Worm (Caenorhabditis elegans): Measurements from ENCODE around the gene Y43F8B.2.

Gene Y43F8B.2

ce11 chrV:19497087-19497486 is 35.8 kb downstream of the Y43F8B.2 start:
- no peak for TF ChIP-seq unc-30 (tag; optimal IDR thresholded peaks at IDR 0.05)
- no peak for TF ChIP-seq efl-1 (optimal IDR thresholded peaks at IDR 0.05)
- TF ChIP-seq efl-1 (GFP tag; optimal IDR thresholded peaks at IDR 0.05 in 1 of 2): no peak
- no peak for TF ChIP-seq ceh-90 (tag; optimal IDR thresholded peaks at IDR 0.05)
- no peak for TF ChIP-seq fos-1 (tag; optimal IDR thresholded peaks at IDR 0.05)
- no peak for TF ChIP-seq ces-1 (GFP tag; optimal IDR thresholded peaks at IDR 0.05)
- TF ChIP-seq unc-98 (GFP tag; IDR thresholded peaks at IDR 0.05): no peak
- TF ChIP-seq fkh-8 (tag; optimal IDR thresholded peaks at IDR 0.05): no peak
- TF ChIP-seq C16A3.4 (tag; optimal IDR thresholded peaks at IDR 0.05): no peak
- no peak for TF ChIP-seq skn-1 (tag; optimal IDR thresholded peaks at IDR 0.05)
- TF ChIP-seq nhr-71 (tag; optimal IDR thresholded peaks at IDR 0.05): no peak
- TF ChIP-seq nhr-20 (tag; optimal IDR thresholded peaks at IDR 0.05): no peak
- TF ChIP-seq irx-1 (tag; optimal IDR thresholded peaks at IDR 0.05): no peak
- no peak for TF ChIP-seq tlp-1 (tag; optimal IDR thresholded peaks at IDR 0.05)
- no peak for TF ChIP-seq ceh-82 (tag; optimal IDR thresholded peaks at IDR 0.05)

ce11 chrV:19495587-19495986 is 37.3 kb downstream of the Y43F8B.2 start, which contains the start of gene scl-21:
Gene scl-21 (minus strand): TSS chrV:19495687.
- no peak for TF ChIP-seq swsn-7 (tag; optimal IDR thresholded peaks at IDR 0.05)
- TF ChIP-seq egl-13 (tag; optimal IDR thresholded peaks at IDR 0.05): no peak
- TF ChIP-seq elt-2 (tag; optimal IDR thresholded peaks at IDR 0.05): no peak
- no peak for TF ChIP-seq ztf-11 (tag; optimal IDR thresholded peaks at IDR 0.05)
- no peak for TF ChIP-seq mdl-1 (tag; optimal IDR thresholded peaks at IDR 0.05)
- TF ChIP-seq nhr-77 (tag; optimal IDR thresholded peaks at IDR 0.05): no peak
- no peak for TF ChIP-seq rnt-1 (tag; optimal IDR thresholded peaks at IDR 0.05)
- no peak for TF ChIP-seq fkh-10 (GFP tag; optimal IDR thresholded peaks at IDR 0.05)
- TF ChIP-seq nhr-11 (tag; optimal IDR thresholded peaks at IDR 0.05): no peak
- TF ChIP-seq snu-23 (GFP tag; optimal IDR thresholded peaks at IDR 0.05): no peak
- TF ChIP-seq nhr-85 (tag): no peak
- no peak for TF ChIP-seq mab-9 (GFP tag; IDR thresholded peaks at IDR 0.05)

ce11 chrV:19495145-19495544 is 37.8 kb downstream of the Y43F8B.2 start:
- no peak for TF ChIP-seq egl-27 (tag; optimal IDR thresholded peaks at IDR 0.05)
- no peak for TF ChIP-seq skn-1 (tag; optimal IDR thresholded peaks at IDR 0.05)
- no peak for TF ChIP-seq blmp-1 (tag; optimal IDR thresholded peaks at IDR 0.05)
- TF ChIP-seq mep-1 (tag; optimal IDR thresholded peaks at IDR 0.05): no peak
- TF ChIP-seq zag-1 (tag; optimal IDR thresholded peaks at IDR 0.05): no peak
- TF ChIP-seq lin-15B (tag; optimal IDR thresholded peaks at IDR 0.05): no peak
- no peak for TF ChIP-seq hlh-4 (tag; optimal IDR thresholded peaks at IDR 0.05)
- TF ChIP-seq efl-1 (optimal IDR thresholded peaks at IDR 0.05): no peak
- TF ChIP-seq efl-1 (GFP tag; optimal IDR thresholded peaks at IDR 0.05 in 1 of 2): no peak
- TF ChIP-seq xbp-1 (tag; optimal IDR thresholded peaks at IDR 0.05): no peak

ce11 chrV:19491302-19491701 is 41.6 kb downstream of the Y43F8B.2 start, which contains the start of gene Y43F8B.29:
Gene Y43F8B.29 (plus strand): TSS chrV:19491602.
- TF ChIP-seq dpl-1 (GFP tag; optimal IDR thresholded peaks at IDR 0.05) (no peak), efl-1 (optimal IDR thresholded peaks at IDR 0.05) (no peak), efl-1 (GFP tag; optimal IDR thresholded peaks at IDR 0.05 in 1 of 2) (no peak), ceh-63 (GFP tag; optimal IDR thresholded peaks at IDR 0.05) (no peak), nhr-77 (tag; optimal IDR thresholded peaks at IDR 0.05) (no peak), unc-130 (tag; optimal IDR thresholded peaks at IDR 0.05) (no peak), sup-37 (GFP tag; optimal IDR thresholded peaks at IDR 0.05) (no peak), sox-4 (tag; optimal IDR thresholded peaks at IDR 0.05) (no peak), zag-1 (tag; optimal IDR thresholded peaks at IDR 0.05) (no peak), swsn-7 (tag; optimal IDR thresholded peaks at IDR 0.05) (no peak), nhr-11 (tag; optimal IDR thresholded peaks at IDR 0.05) (no peak), lsy-2 (tag; optimal IDR thresholded peaks at IDR 0.05) (no peak), xbp-1 (tag; optimal IDR thresholded peaks at IDR 0.05) (no peak), ces-1 (GFP tag; optimal IDR thresholded peaks at IDR 0.05) (no peak), ets-5 (GFP tag; IDR thresholded peaks at IDR 0.05) (no peak), nhr-84 (tag; optimal IDR thresholded peaks at IDR 0.05) (no peak)
